Worm (Caenorhabditis elegans) whole organism, late embryonic: Measurements from ENCODE around the gene F10G7.10.

Source experiments
- ceh-48 ChIP-seq: sonication (generic microtip); optimal IDR thresholded peaks from 2 replicates; lab custom pipeline; 2016; ENCODE audit warnings: missing genetic modification characterization, inconsistent platforms, missing compliant biosample characterization
- dmd-4 ChIP-seq: sonication (generic microtip); optimal IDR thresholded peaks from 2 replicates; lab custom pipeline; 2016; ENCODE audit warnings: borderline replicate concordance, missing genetic modification characterization, missing compliant biosample characterization
- fkh-10 ChIP-seq: fragments of 150-350 bp; optimal IDR thresholded peaks from 2 replicates; lab custom pipeline; 2014; ENCODE audit warnings: missing biosample characterization, missing genetic modification reagents, missing genetic modification characterization
- hlh-30 ChIP-seq: sonication (generic microtip); optimal IDR thresholded peaks from 2 replicates; lab custom pipeline; 2017; ENCODE audit warnings: antibody characterized with exemption, missing genetic modification characterization, missing compliant biosample characterization; ENCODE audit not compliant: insufficient read depth
- nfya-1 ChIP-seq: sonication (generic microtip); optimal IDR thresholded peaks from 2 replicates; lab custom pipeline; 2017; ENCODE audit warnings: missing genetic modification characterization, mild to moderate bottlenecking, missing compliant biosample characterization, antibody characterized with exemption, moderate library complexity
- nhr-232 ChIP-seq: sonication (generic microtip); optimal IDR thresholded peaks from 2 replicates; lab custom pipeline; 2016; ENCODE audit warnings: missing genetic modification characterization, missing compliant biosample characterization
- unc-86 ChIP-seq: sonication (generic microtip); optimal IDR thresholded peaks from 2 replicates; lab custom pipeline; 2016; ENCODE audit warnings: missing genetic modification characterization, missing compliant biosample characterization
- ztf-16 ChIP-seq: sonication (generic microtip); optimal IDR thresholded peaks from 2 replicates; lab custom pipeline; 2017; ENCODE audit warnings: missing genetic modification characterization, missing compliant biosample characterization

DNA sequence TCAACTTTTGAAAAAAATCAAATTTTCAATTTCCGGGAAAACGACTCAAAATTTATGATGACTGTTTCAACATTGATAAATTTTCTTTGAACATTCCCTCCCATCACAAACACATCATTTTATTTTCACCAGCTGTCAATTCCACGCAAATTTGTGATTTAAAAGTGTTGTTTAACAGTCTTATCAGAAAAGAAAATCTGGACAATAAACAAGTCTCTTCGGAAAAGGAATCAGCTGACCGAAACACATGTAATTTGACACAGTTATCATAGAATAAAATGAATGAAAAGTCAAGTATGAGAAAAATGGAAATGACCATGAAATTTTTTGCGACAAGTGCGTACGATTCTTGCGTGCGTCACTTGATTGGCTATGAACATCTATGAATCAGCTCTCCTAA lies 43.0 kb upstream of the F10G7.10 start:
- TF ChIP-seq ceh-48 (tag; lab: Kevin White, UChicago) (no peak), ztf-16 (tag; lab: Kevin White, UChicago) (no peak), dmd-4 (tag; lab: Kevin White, UChicago) (no peak), nhr-232 (tag; lab: Kevin White, UChicago) (no peak), fkh-10 (GFP tag; lab: Kevin White, UChicago) (no peak), nfya-1 (tag; lab: Kevin White, UChicago) (no peak), unc-86 (tag; lab: Kevin White, UChicago) (no peak), hlh-30 (no peak)
